Worm (Caenorhabditis elegans): ENCODE results near the gene npr-43.

The npr-43 gene

DNA sequence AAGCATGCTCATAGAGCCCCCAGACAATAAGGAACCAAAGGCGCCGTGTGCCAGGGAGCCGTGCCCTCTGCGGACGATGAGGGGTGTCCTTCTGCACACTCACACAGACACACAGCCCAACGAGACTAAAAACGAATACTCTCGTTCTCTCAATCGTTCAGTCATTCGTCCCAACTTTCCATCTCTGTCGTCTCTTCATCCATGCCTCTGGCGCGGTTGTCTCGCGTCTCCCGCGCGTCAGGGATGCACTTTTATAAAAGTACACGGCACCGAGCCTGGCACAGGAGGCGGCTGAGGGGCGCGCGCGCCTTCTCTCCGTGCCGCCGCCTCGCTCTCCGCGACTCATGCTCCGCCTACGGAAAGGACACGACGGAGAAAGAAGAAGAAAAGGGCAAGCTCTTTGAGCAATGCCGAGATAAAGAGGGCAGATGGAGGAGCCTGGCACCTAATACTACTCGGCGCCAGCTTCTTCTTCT lies 12.4 kb downstream of the npr-43 start:
- TF ChIP-seq snpc-4 (tag; optimal IDR thresholded peaks at IDR 0.05): no peak
- TF ChIP-seq M03D4.4 (tag; optimal IDR thresholded peaks at IDR 0.05): no peak
- TF ChIP-seq ztf-11 (tag; optimal IDR thresholded peaks at IDR 0.05): no peak
- TF ChIP-seq ceh-39 (tag; optimal IDR thresholded peaks at IDR 0.05): no peak
- TF ChIP-seq mab-5 (tag; optimal IDR thresholded peaks at IDR 0.05): no peak
- TF ChIP-seq lin-13 (tag; optimal IDR thresholded peaks at IDR 0.05): no peak
- no peak for TF ChIP-seq cnd-1 (tag; optimal IDR thresholded peaks at IDR 0.05)
- TF ChIP-seq unc-39 (tag; optimal IDR thresholded peaks at IDR 0.05): no peak
- no peak for TF ChIP-seq ces-1 (GFP tag; optimal IDR thresholded peaks at IDR 0.05)
- TF ChIP-seq zip-8 (tag; optimal IDR thresholded peaks at IDR 0.05): no peak

DNA sequence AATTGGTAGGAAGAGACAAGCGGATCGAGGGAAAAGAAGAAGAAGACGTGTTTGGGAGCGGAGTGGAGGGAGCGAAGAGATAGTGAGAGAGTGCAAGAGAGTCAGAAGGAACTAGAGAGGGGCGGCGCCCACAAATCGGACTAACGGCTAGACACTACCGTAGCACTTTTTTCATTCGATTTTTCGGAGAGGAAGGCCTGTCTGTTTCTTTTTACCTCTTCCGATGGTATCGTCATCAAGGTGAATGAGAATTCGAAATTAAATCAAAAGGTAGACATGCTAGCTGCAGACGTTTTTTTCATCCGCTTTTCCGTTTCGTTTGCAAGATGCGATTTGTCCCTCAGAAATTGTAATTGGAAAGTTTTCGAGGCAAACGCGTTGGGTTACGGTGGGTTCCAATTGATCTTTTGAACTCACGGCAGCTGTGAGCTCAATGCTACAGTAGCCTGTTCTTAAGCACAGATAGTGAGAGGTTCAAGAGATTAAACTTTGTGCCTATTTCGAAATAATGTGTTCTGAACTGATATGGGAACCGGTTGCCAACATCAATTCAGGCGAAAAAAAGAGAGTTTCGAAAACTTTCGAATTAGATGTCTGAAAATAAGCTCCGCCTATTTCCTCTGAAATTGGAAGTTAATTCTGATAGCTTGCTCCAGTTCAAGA lies 14.2 kb downstream of the npr-43 start:
- peak; percentile 60 for TF ChIP-seq lsy-2 (tag; optimal IDR thresholded peaks at IDR 0.05)
- TF ChIP-seq lin-13 (tag; optimal IDR thresholded peaks at IDR 0.05): no peak
- TF ChIP-seq ztf-11 (tag; optimal IDR thresholded peaks at IDR 0.05): no peak
- no peak for TF ChIP-seq elt-3 (tag; optimal IDR thresholded peaks at IDR 0.05)
- TF ChIP-seq cnd-1 (tag; optimal IDR thresholded peaks at IDR 0.05): no peak
- TF ChIP-seq drap-1 (GFP tag; optimal IDR thresholded peaks at IDR 0.05): no peak
- TF ChIP-seq pha-4 (tag; optimal IDR thresholded peaks at IDR 0.05): no peak
- TF ChIP-seq zip-8 (tag; optimal IDR thresholded peaks at IDR 0.05): no peak

DNA sequence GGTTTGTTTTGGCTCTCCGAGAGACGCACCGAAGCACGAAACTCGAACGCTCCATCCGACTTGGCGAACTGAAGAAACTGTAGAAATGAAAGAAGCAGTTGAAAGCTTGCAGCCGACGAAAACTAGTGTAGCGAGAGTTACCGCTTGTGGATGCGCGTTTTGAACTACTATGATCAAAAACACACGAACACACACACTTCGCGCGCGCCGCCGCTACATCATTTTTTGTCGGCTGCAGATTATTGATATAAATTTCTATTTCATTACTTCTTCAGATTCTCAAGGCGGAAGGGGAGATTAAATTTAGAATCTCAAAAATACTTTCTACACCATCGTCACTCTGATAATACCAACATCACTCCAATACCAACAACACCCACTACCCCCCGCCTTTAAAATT lies 16.9 kb downstream of the npr-43 start:
- TF ChIP-seq elt-3 (tag; optimal IDR thresholded peaks at IDR 0.05) (no peak), cnd-1 (tag; optimal IDR thresholded peaks at IDR 0.05) (no peak), elt-1 (tag; optimal IDR thresholded peaks at IDR 0.05; ENCODE audit: borderline replicate concordance, insufficient read depth) (no peak), nhr-76 (tag; optimal IDR thresholded peaks at IDR 0.05) (no peak), ceh-39 (tag; optimal IDR thresholded peaks at IDR 0.05) (no peak), ham-2 (GFP tag; optimal IDR thresholded peaks at IDR 0.05) (no peak), lsy-2 (tag; optimal IDR thresholded peaks at IDR 0.05) (no peak), mab-5 (tag; optimal IDR thresholded peaks at IDR 0.05) (no peak), nhr-12 (tag; optimal IDR thresholded peaks at IDR 0.05) (no peak), lin-13 (tag; optimal IDR thresholded peaks at IDR 0.05) (no peak), ces-1 (GFP tag; optimal IDR thresholded peaks at IDR 0.05) (no peak), blmp-1 (tag; optimal IDR thresholded peaks at IDR 0.05) (no peak), ceh-43 (GFP tag; optimal IDR thresholded peaks at IDR 0.05) (no peak), ztf-11 (tag; optimal IDR thresholded peaks at IDR 0.05) (no peak), mep-1 (tag; optimal IDR thresholded peaks at IDR 0.05) (no peak), tbx-8 (GFP tag; optimal IDR thresholded peaks at IDR 0.05) (no peak), unc-120 (tag; optimal IDR thresholded peaks at IDR 0.05; ENCODE audit: poor library complexity, severe bottlenecking) (no peak), unc-39 (tag; optimal IDR thresholded peaks at IDR 0.05) (no peak), unc-62 (GFP tag; optimal IDR thresholded peaks at IDR 0.05) (no peak), M03D4.4 (tag; optimal IDR thresholded peaks at IDR 0.05) (no peak)

DNA sequence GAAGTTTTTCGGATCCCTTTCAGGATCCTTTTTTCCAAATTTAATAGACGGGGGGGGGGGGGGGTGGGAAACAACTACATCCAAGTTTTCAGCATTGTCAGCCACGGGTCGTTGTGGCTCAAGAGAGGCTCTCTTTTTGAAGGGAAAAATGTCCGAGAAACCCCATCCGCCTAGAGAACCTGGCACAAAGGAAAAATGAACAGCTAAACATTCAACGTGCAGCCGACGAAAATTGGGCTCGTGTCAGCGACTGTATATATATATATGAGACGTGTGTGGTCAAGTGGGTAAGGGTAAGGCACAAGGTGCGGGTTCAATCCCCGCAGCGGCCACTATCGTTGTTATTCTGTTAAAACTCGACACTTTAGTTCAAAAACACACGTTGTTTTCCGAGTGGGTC lies 20.3 kb downstream of the npr-43 start, which contains the start of gene Y49A3A.4:
Y49A3A.4 (minus strand) TSS at position 314 of the 400 bp plus-strand sequence.
- TF ChIP-seq ceh-43 (GFP tag; optimal IDR thresholded peaks at IDR 0.05) (no peak), lin-32 (GFP tag; optimal IDR thresholded peaks at IDR 0.05) (no peak), drap-1 (GFP tag; optimal IDR thresholded peaks at IDR 0.05) (no peak), ztf-11 (tag; optimal IDR thresholded peaks at IDR 0.05) (no peak)

DNA sequence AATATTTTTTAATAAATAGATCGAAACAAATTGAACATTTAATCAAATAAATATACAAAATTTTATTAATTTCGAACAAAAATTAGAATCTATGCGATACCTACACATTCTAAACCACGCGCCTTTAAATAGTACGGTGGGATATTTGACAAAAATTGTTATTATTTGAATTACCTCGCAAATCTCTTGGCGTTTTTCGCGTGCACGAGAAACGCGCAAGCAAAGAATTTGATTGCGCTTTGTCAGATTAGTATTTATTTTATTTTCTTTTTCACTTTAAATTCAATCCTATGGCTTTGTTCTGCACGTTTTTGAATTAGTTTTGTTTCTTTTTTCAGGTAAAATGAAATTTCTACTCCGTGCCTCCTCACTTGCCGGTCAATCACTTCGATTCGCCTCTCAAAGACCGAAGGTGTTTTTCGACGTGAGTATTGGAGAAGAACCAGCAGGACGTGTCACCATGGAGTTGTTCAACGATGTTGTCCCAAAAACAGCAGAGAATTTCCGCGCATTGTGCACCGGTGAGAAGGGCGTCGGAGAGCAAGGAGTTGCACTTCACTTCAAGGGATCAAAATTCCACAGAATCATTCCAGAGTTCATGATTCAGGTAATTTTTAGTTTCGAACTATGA lies 23.0 kb downstream of the npr-43 start, which contains the start of gene cyn-1:
cyn-1 (plus strand) TSS at position 339 of the 631 bp plus-strand sequence.
- peak; percentile 80 for TF ChIP-seq ces-1 (GFP tag; optimal IDR thresholded peaks at IDR 0.05)
- no peak for TF ChIP-seq ham-2 (GFP tag; optimal IDR thresholded peaks at IDR 0.05)
- TF ChIP-seq nhr-237 (tag; optimal IDR thresholded peaks at IDR 0.05): peak; percentile 72
- TF ChIP-seq nhr-2 (tag; optimal IDR thresholded peaks at IDR 0.05): no peak
- no peak for TF ChIP-seq ceh-43 (GFP tag; optimal IDR thresholded peaks at IDR 0.05)
- TF ChIP-seq snpc-4 (tag; optimal IDR thresholded peaks at IDR 0.05): no peak
- TF ChIP-seq bed-3 (GFP tag; optimal IDR thresholded peaks at IDR 0.05): no peak
- TF ChIP-seq lin-32 (GFP tag; optimal IDR thresholded peaks at IDR 0.05): no peak
- no peak for TF ChIP-seq flh-1 (GFP tag; optimal IDR thresholded peaks at IDR 0.05)
- TF ChIP-seq elt-1 (tag; optimal IDR thresholded peaks at IDR 0.05; ENCODE audit: borderline replicate concordance, insufficient read depth): no peak
- TF ChIP-seq elt-3 (tag; optimal IDR thresholded peaks at IDR 0.05): no peak
- no peak for TF ChIP-seq unc-62 (GFP tag; optimal IDR thresholded peaks at IDR 0.05)
- no peak for TF ChIP-seq sem-2 (GFP tag; optimal IDR thresholded peaks at IDR 0.05)
- no peak for TF ChIP-seq mls-2 (tag; optimal IDR thresholded peaks at IDR 0.05)
- no peak for TF ChIP-seq blmp-1 (tag; optimal IDR thresholded peaks at IDR 0.05)
- TF ChIP-seq pha-4 (tag; optimal IDR thresholded peaks at IDR 0.05): peak; percentile 77
- peak; percentile 23 for TF ChIP-seq hlh-1 (tag; optimal IDR thresholded peaks at IDR 0.05)
- peak; percentile 7 for TF ChIP-seq unc-120 (tag; optimal IDR thresholded peaks at IDR 0.05; ENCODE audit: poor library complexity, severe bottlenecking)
- no peak for TF ChIP-seq unc-39 (tag; optimal IDR thresholded peaks at IDR 0.05)
- no peak for TF ChIP-seq cnd-1 (tag; optimal IDR thresholded peaks at IDR 0.05)
- TF ChIP-seq mab-5 (tag; optimal IDR thresholded peaks at IDR 0.05): no peak
- peak; percentile 53 for TF ChIP-seq sptf-1 (tag; optimal IDR thresholded peaks at IDR 0.05)
- TF ChIP-seq nhr-28 (tag; optimal IDR thresholded peaks at IDR 0.05): no peak
- peak; percentile 74 for TF ChIP-seq lin-13 (tag; optimal IDR thresholded peaks at IDR 0.05)
- peak; percentile 79 for TF ChIP-seq lsy-2 (tag; optimal IDR thresholded peaks at IDR 0.05)
- no peak for TF ChIP-seq M03D4.4 (tag; optimal IDR thresholded peaks at IDR 0.05)
- TF ChIP-seq ztf-11 (tag; optimal IDR thresholded peaks at IDR 0.05): no peak
- TF ChIP-seq tbx-8 (GFP tag; optimal IDR thresholded peaks at IDR 0.05): no peak
- no peak for TF ChIP-seq nhr-12 (tag; optimal IDR thresholded peaks at IDR 0.05)
- no peak for TF ChIP-seq ceh-83 (GFP tag; optimal IDR thresholded peaks at IDR 0.05)
- TF ChIP-seq drap-1 (GFP tag; optimal IDR thresholded peaks at IDR 0.05): peak; percentile 12
- TF ChIP-seq zip-8 (tag; optimal IDR thresholded peaks at IDR 0.05): no peak
- no peak for TF ChIP-seq nhr-76 (tag; optimal IDR thresholded peaks at IDR 0.05)

Data from whole organism, mixed stage, embryonic.